Fruit fly (Drosophila melanogaster) whole organism, wandering third instar larva: Measurements from ENCODE around the gene CG6398.

Experiments
- CG9705 ChIP-seq: fragments of 200-800 bp; sonication (Bioruptor generic); optimal IDR thresholded peaks from 2 replicates; lab custom pipeline; 2018; ENCODE audit warnings: missing biosample characterization, mild to moderate bottlenecking, missing genetic modification characterization
- Dfd ChIP-seq: fragments of >200 bp; optimal IDR thresholded peaks from 2 replicates; lab custom pipeline; 2017; ENCODE audit warnings: missing biosample characterization, missing genetic modification characterization
- psq ChIP-seq: fragments of 200-800 bp; sonication (Bioruptor generic); optimal IDR thresholded peaks from 3 replicates; lab custom pipeline; 2017; ENCODE audit warnings: missing biosample characterization, mild to moderate bottlenecking, missing genetic modification characterization, moderate library complexity

dm6 chrX:17879211-17879897 lies 48.7 kb downstream of the CG6398 start:
- TF ChIP-seq CG9705 (GFP tag; lab: Kevin White, UChicago) (peak; percentile 37), psq (GFP tag; lab: Kevin White, UChicago) (peak; percentile 53), Dfd (GFP tag; lab: Kevin White, UChicago) (no peak)
